Fruit fly (Drosophila melanogaster): Measurements from ENCODE around the gene Tbc1d8-9.

The Tbc1d8-9 gene

DNA sequence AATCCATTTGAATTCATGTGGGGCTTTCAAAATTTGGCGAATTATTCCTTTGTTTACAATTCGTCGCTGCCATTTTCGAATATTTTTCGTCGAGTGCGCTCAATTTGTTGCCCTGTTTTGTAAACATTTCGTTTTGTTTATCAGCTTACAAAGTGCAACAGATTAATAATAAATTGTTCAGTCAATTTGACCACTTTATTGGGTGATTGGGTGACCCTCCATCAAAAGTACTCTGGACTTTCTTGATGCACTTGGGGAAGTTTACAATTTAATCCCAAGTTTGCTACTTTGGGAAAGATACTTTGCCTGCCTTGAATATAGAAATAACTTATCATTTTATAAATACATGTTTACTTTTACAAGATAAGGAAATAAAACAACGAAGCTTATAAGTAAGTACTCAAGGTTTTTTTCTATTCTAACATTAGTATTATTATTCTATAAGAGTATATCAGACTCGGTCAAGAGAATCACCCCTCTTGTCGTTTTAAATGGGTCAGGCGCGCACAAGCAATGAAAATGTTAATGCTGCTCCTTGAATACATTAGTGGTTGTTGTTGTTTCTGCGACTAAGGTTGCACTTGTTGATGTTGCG lies 37.2 kb upstream of the Tbc1d8-9 start:
- TF ChIP-seq CG3407 (GFP tag; optimal IDR thresholded peaks at IDR 0.05) (no peak), ato (GFP tag; IDR thresholded peaks at IDR 0.05; ENCODE audit: partially characterized antibody) (no peak), CG1647 (GFP tag; optimal IDR thresholded peaks at IDR 0.05) (no peak), dan (GFP tag; IDR thresholded peaks at IDR 0.05) (no peak), corto (GFP tag; optimal IDR thresholded peaks at IDR 0.05) (no peak), D19A (tag; optimal IDR thresholded peaks at IDR 0.05) (peak; percentile 86), CG13775 (GFP tag; optimal IDR thresholded peaks at IDR 0.05) (no peak), grau (tag; optimal IDR thresholded peaks at IDR 0.05) (no peak), Ets65A (GFP tag) (no peak), CG9932 (GFP tag; IDR thresholded peaks at IDR 0.05) (no peak), seq (GFP tag; IDR thresholded peaks at IDR 0.05) (no peak), sens (GFP tag) (peak; percentile 25), CG15073 (GFP tag; optimal IDR thresholded peaks at IDR 0.05) (no peak), dmrt99B (tag; optimal IDR thresholded peaks at IDR 0.05) (peak; percentile 8), ewg (GFP tag; optimal IDR thresholded peaks at IDR 0.05) (no peak), Ssrp (tag; optimal IDR thresholded peaks at IDR 0.05) (no peak)

DNA sequence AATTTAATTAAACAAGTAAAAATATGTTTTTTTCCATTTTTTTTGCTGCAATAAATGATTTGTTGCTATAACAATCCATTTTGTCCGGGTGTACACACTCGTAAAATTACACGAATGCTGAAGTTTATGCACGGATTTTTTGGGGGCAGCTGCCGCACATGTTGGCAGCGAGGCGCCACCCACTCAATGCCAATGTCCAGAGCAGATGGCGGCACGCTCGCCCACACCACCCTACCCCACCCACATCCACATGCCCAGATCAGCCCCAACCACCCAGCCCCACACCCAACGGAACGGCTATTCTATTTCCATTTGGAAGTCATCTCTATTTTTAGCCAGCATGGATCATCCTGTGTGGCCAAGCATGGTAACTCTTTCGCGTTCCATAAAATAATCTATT lies 36.6 kb upstream of the Tbc1d8-9 start:
- TF ChIP-seq CG6175 (GFP tag; IDR thresholded peaks at IDR 0.05): peak; percentile 66; the same call in 1 of the 3 replicates
- TF ChIP-seq Vsx1 (GFP tag; optimal IDR thresholded peaks at IDR 0.05): no peak
- peak; percentile 62 for TF ChIP-seq twi (tag; optimal IDR thresholded peaks at IDR 0.05)
- TF ChIP-seq CG32532 (GFP tag; IDR thresholded peaks at IDR 0.05): no peak
- TF ChIP-seq Hmr (GFP tag; optimal IDR thresholded peaks at IDR 0.05): peak; percentile 2
- 0 out of 3 replicates have a peak, but pooled peaks have one; percentile 17 for TF ChIP-seq CG7963 (GFP tag; IDR thresholded peaks at IDR 0.05; ENCODE audit: partially characterized antibody)
- TF ChIP-seq dysf (GFP tag; IDR thresholded peaks at IDR 0.05): 0 out of 3 replicates have a peak, but pooled peaks have one; percentile 36
- 0 out of 3 replicates have a peak, but pooled peaks have one; percentile 2 for TF ChIP-seq CG17361 (GFP tag; IDR thresholded peaks at IDR 0.05)
- peak; percentile 99 for TF ChIP-seq sr (GFP tag; IDR thresholded peaks at IDR 0.05)
- TF ChIP-seq exex (tag; optimal IDR thresholded peaks at IDR 0.05): no peak
- peak; percentile 90 for TF ChIP-seq CG12769 (tag; optimal IDR thresholded peaks at IDR 0.05)
- no peak for TF ChIP-seq z (GFP tag; IDR thresholded peaks at IDR 0.05)
- peak; percentile 81 for TF ChIP-seq nau (GFP tag; optimal IDR thresholded peaks at IDR 0.05)
- peak; percentile 15 for TF ChIP-seq sd (tag; optimal IDR thresholded peaks at IDR 0.05)
- peak in 1 of 2 experiments; percentile 25 for TF ChIP-seq Hr51 (GFP tag; optimal IDR thresholded peaks at IDR 0.05)

DNA sequence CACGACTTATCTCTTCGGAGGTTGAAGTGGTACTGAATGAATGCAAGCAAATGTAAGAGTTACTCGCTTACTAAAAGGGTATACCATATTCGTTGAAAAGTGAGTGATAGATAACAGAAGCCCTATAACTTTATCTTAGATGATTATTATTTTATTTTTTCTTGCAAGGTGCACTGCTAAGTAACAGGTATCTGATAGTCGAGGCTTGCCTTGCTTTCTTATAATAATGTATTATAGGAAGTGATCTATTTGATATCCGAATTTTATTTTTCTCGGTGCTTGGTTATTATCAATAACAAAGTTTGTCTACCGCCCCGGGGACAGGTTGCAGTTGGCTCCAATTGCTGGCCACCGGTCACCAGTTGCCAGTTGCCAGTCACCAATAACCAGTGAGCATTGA lies 27.7 kb upstream of the Tbc1d8-9 start:
- TF ChIP-seq CG3065 (GFP tag; optimal IDR thresholded peaks at IDR 0.05): no peak
- peak; percentile 50; the same call in 1 of the 3 replicates for TF ChIP-seq CG6791 (GFP tag; IDR thresholded peaks at IDR 0.05; ENCODE audit: partially characterized antibody)
- TF ChIP-seq CG7963 (GFP tag; IDR thresholded peaks at IDR 0.05; ENCODE audit: partially characterized antibody): peak; percentile 50; the same call in 1 of the 3 replicates
- 0 out of 3 replicates have a peak, but pooled peaks have one; percentile 16 for TF ChIP-seq vnd (GFP tag; IDR thresholded peaks at IDR 0.05; ENCODE audit: partially characterized antibody)
- no peak for TF ChIP-seq Poxn (GFP tag; IDR thresholded peaks at IDR 0.05)
- TF ChIP-seq CG14860 (GFP tag; IDR thresholded peaks at IDR 0.05; ENCODE audit: partially characterized antibody): 0 out of 3 replicates have a peak, but pooled peaks have one; percentile 39
- TF ChIP-seq HLH4C (GFP tag; IDR thresholded peaks at IDR 0.05; ENCODE audit: partially characterized antibody): peak; percentile 64; the same call in 2 of the 3 replicates
- peak; percentile 51; the same call in 1 of the 2 replicates for TF ChIP-seq tna (GFP tag; IDR thresholded peaks at IDR 0.05; ENCODE audit: partially characterized antibody)
